Worm (Caenorhabditis elegans) whole organism, mixed stage, embryonic: ENCODE measurements around the gene C48B4.11.

ENCODE experiments used
- M03D4.4 ChIP-seq: sonication (generic microtip); optimal IDR thresholded peaks from 2 replicates; lab custom pipeline; 2017; ENCODE audit warnings: mild to moderate bottlenecking, missing genetic modification characterization, missing compliant biosample characterization
- bed-3 ChIP-seq: fragments of 200-800 bp; sonication (Bioruptor generic); optimal IDR thresholded peaks from 3 replicates; lab custom pipeline; 2018; ENCODE audit warnings: mild to moderate bottlenecking, missing genetic modification characterization, moderate library complexity, missing compliant biosample characterization
- ceh-39 ChIP-seq: fragments of 150-350 bp; optimal IDR thresholded peaks from 2 replicates; lab custom pipeline; 2014; ENCODE audit warnings: missing biosample characterization, missing genetic modification characterization
- ceh-43 ChIP-seq: fragments of 200-800 bp; sonication (Bioruptor generic); optimal IDR thresholded peaks from 2 replicates; lab custom pipeline; 2018; ENCODE audit warnings: mild to moderate bottlenecking, missing genetic modification characterization, moderate library complexity, missing compliant biosample characterization
- ceh-83 ChIP-seq: fragments of 200-800 bp; sonication (Bioruptor generic); optimal IDR thresholded peaks from 2 replicates; lab custom pipeline; 2018; ENCODE audit warnings: mild to moderate bottlenecking, missing genetic modification characterization, missing compliant biosample characterization
- ces-1 ChIP-seq: fragments of 150-350 bp; optimal IDR thresholded peaks from 2 replicates; lab custom pipeline; 2014; ENCODE audit warnings: missing biosample characterization, missing genetic modification reagents, missing genetic modification characterization
- cnd-1 ChIP-seq: fragments of 200-800 bp; sonication (Bioruptor generic); optimal IDR thresholded peaks from 2 replicates; lab custom pipeline; 2018; ENCODE audit warnings: mild to moderate bottlenecking, missing genetic modification characterization, missing compliant biosample characterization
- drap-1 ChIP-seq: fragments of 200-800 bp; sonication (Bioruptor generic); optimal IDR thresholded peaks from 3 replicates; lab custom pipeline; 2018; ENCODE audit warnings: mild to moderate bottlenecking, missing genetic modification characterization, missing compliant biosample characterization
- elt-1 ChIP-seq: sonication (generic microtip); optimal IDR thresholded peaks from 2 replicates; lab custom pipeline; 2017; ENCODE audit warnings: missing genetic modification characterization, mild to moderate bottlenecking, missing compliant biosample characterization, antibody characterized with exemption, moderate library complexity, borderline replicate concordance; ENCODE audit not compliant: insufficient read depth
- flh-1 ChIP-seq: fragments of 200-800 bp; sonication (Bioruptor generic); optimal IDR thresholded peaks from 2 replicates; lab custom pipeline; 2018; ENCODE audit warnings: mild to moderate bottlenecking, missing genetic modification characterization, moderate library complexity, missing compliant biosample characterization
- ham-2 ChIP-seq: fragments of 200-800 bp; sonication (Bioruptor generic); optimal IDR thresholded peaks from 2 replicates; lab custom pipeline; 2018; ENCODE audit warnings: mild to moderate bottlenecking, missing genetic modification characterization, missing compliant biosample characterization
- hlh-1 ChIP-seq: fragments of 150-350 bp; optimal IDR thresholded peaks from 2 replicates; lab custom pipeline; 2014; ENCODE audit warnings: missing biosample characterization, missing genetic modification reagents, missing genetic modification characterization
- lin-13 ChIP-seq: fragments of 150-350 bp; optimal IDR thresholded peaks from 2 replicates; lab custom pipeline; 2014; ENCODE audit warnings: missing biosample characterization, missing genetic modification characterization
- lsy-2 ChIP-seq: fragments of 150-350 bp; optimal IDR thresholded peaks from 2 replicates; lab custom pipeline; 2014; ENCODE audit warnings: missing biosample characterization, missing genetic modification characterization
- mab-5 ChIP-seq: fragments of 150-350 bp; optimal IDR thresholded peaks from 2 replicates; lab custom pipeline; 2014; ENCODE audit warnings: missing biosample characterization, missing genetic modification characterization
- mep-1 ChIP-seq: fragments of 150-350 bp; optimal IDR thresholded peaks from 2 replicates; lab custom pipeline; 2017; ENCODE audit warnings: missing biosample characterization, missing genetic modification reagents, missing genetic modification characterization, inconsistent platforms
- nhr-12 ChIP-seq: fragments of 150-350 bp; optimal IDR thresholded peaks from 2 replicates; lab custom pipeline; 2014; ENCODE audit warnings: missing biosample characterization, missing genetic modification characterization
- nhr-2 ChIP-seq: fragments of 150-350 bp; optimal IDR thresholded peaks from 2 replicates; lab custom pipeline; 2014; ENCODE audit warnings: missing biosample characterization, missing genetic modification characterization
- nhr-237 ChIP-seq: fragments of 150-350 bp; optimal IDR thresholded peaks from 2 replicates; lab custom pipeline; 2014; ENCODE audit warnings: missing biosample characterization, missing genetic modification characterization
- nhr-28 ChIP-seq: fragments of 150-350 bp; optimal IDR thresholded peaks from 2 replicates; lab custom pipeline; 2014; ENCODE audit warnings: missing biosample characterization, missing genetic modification characterization
- nhr-76 ChIP-seq: sonication (generic microtip); optimal IDR thresholded peaks from 2 replicates; lab custom pipeline; 2017; ENCODE audit warnings: missing biosample characterization, missing genetic modification characterization
- pha-4 ChIP-seq: fragments of 150-350 bp; optimal IDR thresholded peaks from 2 replicates; lab custom pipeline; 2018; ENCODE audit warnings: missing biosample characterization, missing genetic modification reagents, missing genetic modification characterization
- sem-2 ChIP-seq: fragments of 200-800 bp; sonication (Bioruptor generic); optimal IDR thresholded peaks from 2 replicates; lab custom pipeline; 2018; ENCODE audit warnings: mild to moderate bottlenecking, missing genetic modification characterization, missing compliant biosample characterization
- snpc-4 ChIP-seq: fragments of 150-350 bp; optimal IDR thresholded peaks from 2 replicates; lab custom pipeline; 2014; ENCODE audit warnings: missing biosample characterization, missing genetic modification characterization
- sptf-1 ChIP-seq: sonication (generic microtip); optimal IDR thresholded peaks from 2 replicates; lab custom pipeline; 2017; ENCODE audit warnings: mild to moderate bottlenecking, missing genetic modification characterization, moderate library complexity, missing compliant biosample characterization
- tbx-8 ChIP-seq: fragments of 200-800 bp; sonication (Bioruptor generic); optimal IDR thresholded peaks from 2 replicates; lab custom pipeline; 2018; ENCODE audit warnings: mild to moderate bottlenecking, missing genetic modification characterization, moderate library complexity, missing compliant biosample characterization
- unc-120 ChIP-seq: sonication (generic microtip); optimal IDR thresholded peaks from 2 replicates; lab custom pipeline; 2017; ENCODE audit warnings: missing genetic modification characterization, missing compliant biosample characterization; ENCODE audit not compliant: poor library complexity, severe bottlenecking
- unc-62 ChIP-seq: fragments of 150-350 bp; optimal IDR thresholded peaks from 2 replicates; lab custom pipeline; 2014; ENCODE audit warnings: missing biosample characterization, missing genetic modification reagents, missing genetic modification characterization
- zip-8 ChIP-seq: fragments of 150-350 bp; optimal IDR thresholded peaks from 2 replicates; lab custom pipeline; 2014; ENCODE audit warnings: missing biosample characterization, missing genetic modification characterization

C48B4.11 gene

ce11 chrIII:9600645-9601044 lies 34.7 kb upstream of the C48B4.11 start, which contains the start of gene F58A4.2:
TSS of gene F58A4.2 (minus strand) at chrIII:9600745.
- no peak for TF ChIP-seq ham-2 (GFP tag; lab: Kevin White, UChicago)
- no peak for TF ChIP-seq nhr-12
- no peak for TF ChIP-seq ces-1
- no peak for TF ChIP-seq bed-3
- TF ChIP-seq sem-2 (GFP tag; lab: Kevin White, UChicago): no peak
- TF ChIP-seq, all 35 proteins: peak for 0

DNA sequence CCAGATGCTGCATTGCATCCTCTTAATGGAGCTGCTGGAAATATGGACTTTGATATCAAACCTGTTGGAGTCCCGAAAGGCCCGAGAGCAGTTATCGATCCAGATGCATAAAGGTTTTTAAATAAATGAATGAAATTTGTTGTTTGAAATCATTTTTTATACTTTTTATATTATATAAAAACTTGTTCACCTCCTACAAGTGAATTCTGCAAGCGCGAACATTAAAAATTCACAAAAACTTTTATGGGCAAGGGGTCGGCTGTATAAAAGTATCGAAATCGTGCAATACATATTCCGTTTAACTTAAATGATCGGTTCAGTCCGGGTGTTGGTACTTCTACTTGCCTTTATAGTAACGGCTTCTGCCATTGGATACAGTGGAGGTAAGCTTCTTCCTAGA lies 32.3 kb upstream of the C48B4.11 start, which contains the start of gene F58A4.1:
TSS of gene F58A4.1 (plus strand) at position 301 of the 400 bp plus-strand sequence.
- TF ChIP-seq nhr-28 (tag; lab: Kevin White, UChicago): no peak
- no peak for TF ChIP-seq hlh-1
- no peak for TF ChIP-seq ham-2 (GFP tag; lab: Kevin White, UChicago)
- TF ChIP-seq mep-1 (tag; lab: Kevin White, UChicago): no peak
- no peak for TF ChIP-seq M03D4.4 (tag; lab: Kevin White, UChicago)
- TF ChIP-seq ceh-39 (tag; lab: Kevin White, UChicago): no peak
- TF ChIP-seq sem-2 (GFP tag; lab: Kevin White, UChicago): no peak
- TF ChIP-seq nhr-237 (tag; lab: Kevin White, UChicago): no peak
- no peak for TF ChIP-seq nhr-76 (tag; lab: Kevin White, UChicago)
- TF ChIP-seq nhr-2 (tag; lab: Kevin White, UChicago): no peak

DNA sequence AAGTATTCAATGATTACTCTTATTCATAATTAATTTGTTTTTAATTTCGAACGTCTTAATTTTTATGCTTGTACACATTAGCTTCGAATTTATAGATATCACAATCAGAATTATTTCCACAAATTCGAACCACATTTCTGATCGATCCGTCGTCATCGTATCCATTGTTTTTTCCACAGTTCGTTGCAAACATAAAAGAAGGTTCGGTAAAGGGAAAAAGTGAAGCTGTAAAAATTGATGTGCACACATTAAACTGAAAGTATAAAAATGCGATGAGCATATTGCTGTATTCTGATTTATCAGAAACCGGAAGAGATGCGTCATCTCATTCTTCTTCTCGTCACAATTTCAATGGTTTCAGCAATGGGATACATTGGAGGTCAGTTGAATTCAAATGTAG lies 31.1 kb upstream of the C48B4.11 start, which contains the start of gene C48B4.12:
TSS of gene C48B4.12 (plus strand) at position 301 of the 400 bp plus-strand sequence.
- TF ChIP-seq drap-1 (GFP tag; lab: Kevin White, UChicago): no peak
- TF ChIP-seq, all 35 proteins: peak for 0

DNA sequence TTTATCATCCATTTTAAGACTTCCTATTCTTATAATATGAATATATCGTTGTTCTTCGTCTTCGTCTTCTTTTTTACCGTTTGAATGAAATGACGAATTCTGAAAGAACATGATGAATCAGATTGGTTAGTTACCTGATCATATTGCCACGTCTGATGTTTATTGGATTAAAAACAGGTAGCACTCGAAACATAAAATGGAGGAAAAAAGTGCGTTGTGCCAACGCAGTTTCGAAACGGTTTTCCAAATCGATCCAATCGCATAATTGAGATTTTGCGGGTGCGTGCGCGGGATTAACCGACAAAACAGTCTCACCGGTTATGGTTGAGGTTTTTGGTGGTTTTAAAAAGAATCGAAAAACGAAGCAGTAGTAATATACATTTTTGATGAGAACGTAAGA lies 29.6 kb upstream of the C48B4.11 start, which contains the start of gene rom-2:
TSS of gene rom-2 (minus strand) at position 101 of the 400 bp plus-strand sequence.
- no peak for TF ChIP-seq drap-1 (GFP tag; lab: Kevin White, UChicago)
- TF ChIP-seq ces-1: no peak
- TF ChIP-seq elt-1 (tag; lab: Kevin White, UChicago): no peak
- TF ChIP-seq nhr-76 (tag; lab: Kevin White, UChicago): no peak
- TF ChIP-seq unc-62 (GFP tag; lab: Kevin White, UChicago): no peak
- TF ChIP-seq snpc-4 (tag; lab: Kevin White, UChicago): no peak
- TF ChIP-seq mab-5 (tag; lab: Kevin White, UChicago): no peak
- no peak for TF ChIP-seq zip-8
- no peak for TF ChIP-seq sptf-1 (tag; lab: Kevin White, UChicago)
- no peak for TF ChIP-seq M03D4.4 (tag; lab: Kevin White, UChicago)
- no peak for TF ChIP-seq mep-1 (tag; lab: Kevin White, UChicago)
- TF ChIP-seq lin-13 (tag; lab: Kevin White, UChicago): no peak
- TF ChIP-seq hlh-1: no peak

ce11 chrIII:9592118-9592517 lies 26.2 kb upstream of the C48B4.11 start, which contains the start of gene acox-1.5:
TSS of gene acox-1.5 (minus strand) at chrIII:9592192.
- TF ChIP-seq lsy-2 (tag; lab: Kevin White, UChicago): no peak
- no peak for TF ChIP-seq M03D4.4 (tag; lab: Kevin White, UChicago)
- TF ChIP-seq nhr-12: no peak
- no peak for TF ChIP-seq nhr-237 (tag; lab: Kevin White, UChicago)
- TF ChIP-seq ceh-43: no peak
- no peak for TF ChIP-seq tbx-8 (GFP tag; lab: Kevin White, UChicago)
- no peak for TF ChIP-seq ces-1
- no peak for TF ChIP-seq snpc-4 (tag; lab: Kevin White, UChicago)
- TF ChIP-seq sptf-1 (tag; lab: Kevin White, UChicago): no peak
- no peak for TF ChIP-seq drap-1 (GFP tag; lab: Kevin White, UChicago)
- no peak for TF ChIP-seq unc-62 (GFP tag; lab: Kevin White, UChicago)
- TF ChIP-seq ceh-83 (GFP tag; lab: Kevin White, UChicago): no peak
- TF ChIP-seq, all 35 proteins: peak for 0

DNA sequence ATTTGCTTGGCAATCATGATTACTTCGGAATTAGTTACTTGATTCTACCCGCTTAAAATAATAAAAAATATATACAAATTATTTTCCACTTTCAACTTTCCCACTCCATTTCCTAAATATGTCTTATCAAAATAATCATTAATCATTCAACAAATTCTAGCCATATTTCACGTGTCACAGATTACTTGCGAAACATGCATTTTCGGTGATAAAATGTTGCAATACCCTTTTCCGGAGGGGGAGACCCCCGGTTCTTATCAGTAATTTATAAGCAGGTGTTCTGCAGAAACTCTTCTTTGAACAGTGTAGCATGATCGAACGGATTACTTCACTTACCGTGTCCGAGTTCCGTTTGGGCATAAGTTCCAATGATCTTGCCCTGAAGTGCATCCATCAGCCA lies 24.3 kb upstream of the C48B4.11 start:
- TF ChIP-seq cnd-1 (tag; lab: Kevin White, UChicago) (no peak), unc-62 (GFP tag; lab: Kevin White, UChicago) (no peak), nhr-76 (tag; lab: Kevin White, UChicago) (no peak), flh-1 (GFP tag; lab: Kevin White, UChicago) (no peak), zip-8 (no peak), nhr-2 (tag; lab: Kevin White, UChicago) (no peak), unc-120 (tag; lab: Kevin White, UChicago) (no peak), ceh-43 (no peak), ceh-39 (tag; lab: Kevin White, UChicago) (no peak), pha-4 (tag; lab: Kevin White, UChicago) (no peak), ham-2 (GFP tag; lab: Kevin White, UChicago) (no peak), sptf-1 (tag; lab: Kevin White, UChicago) (no peak), tbx-8 (GFP tag; lab: Kevin White, UChicago) (no peak), nhr-12 (no peak), ceh-83 (GFP tag; lab: Kevin White, UChicago) (no peak)
